Worm (Caenorhabditis elegans) whole organism, midembryonic: Measurements from ENCODE around the gene F21C10.4.

Experiments
- T22C8.4 ChIP-seq: fragments of 200-800 bp; sonication (Bioruptor generic); IDR thresholded peaks from 2 replicates; pipeline ENCODE4 v1.3.6; 2022; ENCODE audit warnings: missing genetic modification characterization, missing compliant biosample characterization
- cog-1 ChIP-seq: sonication (generic microtip); optimal IDR thresholded peaks from 2 replicates; lab custom pipeline; 2016; ENCODE audit warnings: missing genetic modification characterization, missing compliant biosample characterization
- flt-1 ChIP-seq: fragments of 200-800 bp; sonication (Bioruptor generic); IDR thresholded peaks from 2 replicates; pipeline ENCODE4 v1.3.6; 2022; ENCODE audit warnings: missing genetic modification characterization, missing compliant biosample characterization
- klf-2 ChIP-seq: fragments of 200-800 bp; sonication (Bioruptor generic); conservative IDR thresholded peaks from 2 replicates; pipeline ENCODE4 v1.3.6; 2022; ENCODE audit warnings: missing genetic modification reagents, missing genetic modification characterization, missing compliant biosample characterization
- med-1 ChIP-seq: sonication (generic microtip); optimal IDR thresholded peaks from 2 replicates; lab custom pipeline; 2017; ENCODE audit warnings: missing genetic modification characterization, mild to moderate bottlenecking, missing compliant biosample characterization, antibody characterized with exemption, missing genetic modification reagents; ENCODE audit not compliant: insufficient read depth
- ref-1 ChIP-seq: fragments of 200-800 bp; sonication (Bioruptor generic); conservative IDR thresholded peaks from 2 replicates; pipeline ENCODE4 v1.3.6; 2022; ENCODE audit warnings: missing genetic modification reagents, missing genetic modification characterization, missing compliant biosample characterization
- tab-1 ChIP-seq: fragments of 200-800 bp; sonication (Bioruptor generic); IDR thresholded peaks from 2 replicates; pipeline ENCODE4 v1.3.6; 2022; ENCODE audit warnings: missing genetic modification characterization, missing compliant biosample characterization
- ztf-23 ChIP-seq: fragments of 200-800 bp; sonication (Bioruptor generic); IDR thresholded peaks from 2 replicates; pipeline ENCODE4 v1.3.6; 2022; ENCODE audit warnings: missing genetic modification reagents, missing genetic modification characterization, missing compliant biosample characterization
- ztf-29 ChIP-seq: fragments of 200-800 bp; sonication (Bioruptor generic); IDR thresholded peaks from 2 replicates; pipeline ENCODE4 v1.3.6; 2022; ENCODE audit warnings: missing genetic modification reagents, missing genetic modification characterization, missing compliant biosample characterization

F21C10.4 gene

ce11 chrV:9126316-9126715, at the start of gene F21C10.4:
F21C10.4 (plus strand) TSS chrV:9126616.
- no peak for TF ChIP-seq ztf-23 (GFP tag; lab: Robert Waterston, UW)
- TF ChIP-seq med-1, result no peak
- no peak for TF ChIP-seq flt-1 (GFP tag; lab: Robert Waterston, UW)
- no peak for TF ChIP-seq T22C8.4 (GFP tag; lab: Robert Waterston, UW)
- TF ChIP-seq klf-2 (GFP tag; lab: Robert Waterston, UW), result no peak
- TF ChIP-seq ref-1 (GFP tag; lab: Robert Waterston, UW), result no peak
- no peak for TF ChIP-seq cog-1
- TF ChIP-seq ztf-29 (GFP tag; lab: Robert Waterston, UW), result no peak
- no peak for TF ChIP-seq tab-1 (GFP tag; lab: Robert Waterston, UW)

ce11 chrV:9078067-9078581, 48.3 kb upstream of the F21C10.4 start:
- no peak for TF ChIP-seq med-1
- TF ChIP-seq T22C8.4 (GFP tag; lab: Robert Waterston, UW), result no peak
- no peak for TF ChIP-seq cog-1
- TF ChIP-seq ref-1 (GFP tag; lab: Robert Waterston, UW), result no peak
- no peak for TF ChIP-seq ztf-23 (GFP tag; lab: Robert Waterston, UW)
- no peak for TF ChIP-seq tab-1 (GFP tag; lab: Robert Waterston, UW)
- no peak for TF ChIP-seq klf-2 (GFP tag; lab: Robert Waterston, UW)
- no peak for TF ChIP-seq ztf-29 (GFP tag; lab: Robert Waterston, UW)
- no peak for TF ChIP-seq flt-1 (GFP tag; lab: Robert Waterston, UW)

ce11 chrV:9078815-9079525, 47.4 kb upstream of the F21C10.4 start:
- TF ChIP-seq ztf-29 (GFP tag; lab: Robert Waterston, UW), result no peak
- TF ChIP-seq T22C8.4 (GFP tag; lab: Robert Waterston, UW), result no peak
- no peak for TF ChIP-seq flt-1 (GFP tag; lab: Robert Waterston, UW)
- TF ChIP-seq klf-2 (GFP tag; lab: Robert Waterston, UW), result no peak
- no peak for TF ChIP-seq ztf-23 (GFP tag; lab: Robert Waterston, UW)
- no peak for TF ChIP-seq tab-1 (GFP tag; lab: Robert Waterston, UW)
- no peak for TF ChIP-seq cog-1
- TF ChIP-seq ref-1 (GFP tag; lab: Robert Waterston, UW), result no peak
- TF ChIP-seq med-1, result no peak

- TF ChIP-seq klf-2 (GFP tag; lab: Robert Waterston, UW), result no peak
- no peak for TF ChIP-seq ztf-29 (GFP tag; lab: Robert Waterston, UW)
- TF ChIP-seq med-1, result no peak
- TF ChIP-seq cog-1, result no peak
- TF ChIP-seq flt-1 (GFP tag; lab: Robert Waterston, UW), result no peak
- no peak for TF ChIP-seq tab-1 (GFP tag; lab: Robert Waterston, UW)
- no peak for TF ChIP-seq ref-1 (GFP tag; lab: Robert Waterston, UW)
- TF ChIP-seq ztf-23 (GFP tag; lab: Robert Waterston, UW), result no peak
- no peak for TF ChIP-seq T22C8.4 (GFP tag; lab: Robert Waterston, UW)
Observed at ce11 chrV:9079965-9080432, 46.4 kb upstream of the F21C10.4 start.

- no peak for TF ChIP-seq klf-2 (GFP tag; lab: Robert Waterston, UW)
- TF ChIP-seq ref-1 (GFP tag; lab: Robert Waterston, UW), result no peak
- TF ChIP-seq cog-1, result no peak
- no peak for TF ChIP-seq T22C8.4 (GFP tag; lab: Robert Waterston, UW)
- no peak for TF ChIP-seq ztf-23 (GFP tag; lab: Robert Waterston, UW)
- no peak for TF ChIP-seq flt-1 (GFP tag; lab: Robert Waterston, UW)
- no peak for TF ChIP-seq tab-1 (GFP tag; lab: Robert Waterston, UW)
- no peak for TF ChIP-seq med-1
- TF ChIP-seq ztf-29 (GFP tag; lab: Robert Waterston, UW), result no peak
Observed at ce11 chrV:9081410-9081809, 45.0 kb upstream of the F21C10.4 start.

ce11 chrV:9082350-9082749, 44.1 kb upstream of the F21C10.4 start:
- no peak for TF ChIP-seq T22C8.4 (GFP tag; lab: Robert Waterston, UW)
- TF ChIP-seq flt-1 (GFP tag; lab: Robert Waterston, UW), result no peak
- TF ChIP-seq cog-1, result no peak
- TF ChIP-seq ztf-29 (GFP tag; lab: Robert Waterston, UW), result no peak
- no peak for TF ChIP-seq ref-1 (GFP tag; lab: Robert Waterston, UW)
- no peak for TF ChIP-seq tab-1 (GFP tag; lab: Robert Waterston, UW)

ce11 chrV:9084252-9084651, 42.2 kb upstream of the F21C10.4 start:
- TF ChIP-seq ref-1 (GFP tag; lab: Robert Waterston, UW), result no peak
- TF ChIP-seq T22C8.4 (GFP tag; lab: Robert Waterston, UW), result no peak
- no peak for TF ChIP-seq med-1
- no peak for TF ChIP-seq klf-2 (GFP tag; lab: Robert Waterston, UW)
- no peak for TF ChIP-seq cog-1
- TF ChIP-seq ztf-23 (GFP tag; lab: Robert Waterston, UW), result no peak
- no peak for TF ChIP-seq ztf-29 (GFP tag; lab: Robert Waterston, UW)
- no peak for TF ChIP-seq tab-1 (GFP tag; lab: Robert Waterston, UW)
- TF ChIP-seq flt-1 (GFP tag; lab: Robert Waterston, UW), result no peak

ce11 chrV:9085845-9086244, 40.6 kb upstream of the F21C10.4 start:
- no peak for TF ChIP-seq T22C8.4 (GFP tag; lab: Robert Waterston, UW)
- no peak for TF ChIP-seq tab-1 (GFP tag; lab: Robert Waterston, UW)
- TF ChIP-seq ztf-23 (GFP tag; lab: Robert Waterston, UW), result no peak
- TF ChIP-seq cog-1, result no peak
- no peak for TF ChIP-seq ref-1 (GFP tag; lab: Robert Waterston, UW)
- TF ChIP-seq ztf-29 (GFP tag; lab: Robert Waterston, UW), result no peak
- no peak for TF ChIP-seq klf-2 (GFP tag; lab: Robert Waterston, UW)
- no peak for TF ChIP-seq flt-1 (GFP tag; lab: Robert Waterston, UW)
- no peak for TF ChIP-seq med-1

- no peak for TF ChIP-seq tab-1 (GFP tag; lab: Robert Waterston, UW)
- TF ChIP-seq ztf-23 (GFP tag; lab: Robert Waterston, UW), result 0 out of 2 replicates have a peak, but pooled peaks have one; percentile 7
- TF ChIP-seq flt-1 (GFP tag; lab: Robert Waterston, UW), result peak; percentile 42; the same call in 1 of the 2 replicates
Observed at ce11 chrV:9088758-9089157, 37.7 kb upstream of the F21C10.4 start.
